Fruit fly (Drosophila melanogaster) ovary, adult (tissue): ENCODE data around the gene CG7530.
A peak's percentile ranks its signal among the peaks of the same experiment; 100 is the strongest.

Source experiments
- CG17801 ChIP-seq: fragments of 200-800 bp; optimal IDR thresholded peaks from 2 replicates; lab custom pipeline; 2019; ENCODE audit warnings: missing biosample characterization, mild to moderate bottlenecking, missing genetic modification characterization, moderate library complexity; ENCODE audit not compliant: partially characterized antibody

CG7530 gene

DNA sequence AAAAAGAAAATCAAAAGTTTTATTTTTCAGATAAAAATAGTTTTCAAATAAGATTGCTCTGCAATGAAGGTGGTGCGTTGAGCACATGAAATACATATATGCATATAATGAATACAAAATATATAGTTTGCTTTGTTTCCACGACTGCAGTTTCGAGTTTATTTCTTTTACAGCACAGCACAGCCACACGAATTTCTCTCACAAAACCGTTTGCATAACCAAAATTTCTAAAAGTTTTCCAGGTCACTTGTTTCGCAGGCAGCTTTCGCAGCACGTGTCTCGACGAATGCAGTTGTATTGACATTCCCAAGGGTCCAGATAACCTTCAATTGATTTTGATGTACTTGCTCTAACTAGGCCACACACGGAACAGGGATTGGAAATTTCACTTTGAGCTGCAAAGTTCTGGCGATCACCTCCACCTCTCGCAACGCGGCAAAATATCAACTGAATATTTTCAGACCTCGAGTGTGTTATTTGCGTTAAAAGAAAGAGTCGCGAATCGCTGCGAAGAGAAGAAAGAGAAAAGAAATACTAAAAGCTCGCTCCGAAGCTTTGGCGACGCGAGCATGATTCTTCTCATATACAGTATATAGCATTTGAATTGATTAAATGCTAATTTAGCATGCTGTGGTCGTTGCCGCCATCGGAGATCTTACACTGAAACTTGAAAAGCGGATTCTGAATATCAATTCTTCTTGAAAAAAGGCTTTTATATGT, at the start of gene CG7530:
TSS of gene CG7530 (minus strand) at position 449 of the 720 bp plus-strand sequence.
- peak; percentile 48 for TF ChIP-seq CG17801 (GFP tag; lab: Kevin White, UChicago)

DNA sequence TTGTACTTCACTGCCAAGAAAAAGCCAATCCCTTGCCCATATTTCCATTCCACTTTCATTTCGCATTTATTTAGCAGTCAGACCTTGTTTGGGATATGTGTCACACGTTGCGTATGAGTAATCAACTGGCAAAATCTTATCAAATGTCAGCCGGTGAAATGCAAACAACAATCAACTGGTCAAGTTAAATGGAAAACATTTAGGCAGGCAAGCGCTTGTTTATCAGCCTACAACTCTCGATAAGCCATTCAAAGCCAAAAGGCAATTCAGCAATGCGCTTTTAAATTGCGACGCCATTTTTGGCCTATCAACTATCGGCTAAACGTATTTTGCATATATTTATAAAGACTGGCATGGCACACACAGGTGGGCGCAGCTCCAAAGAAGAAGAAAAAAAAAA, 49.4 kb upstream of the CG7530 start:
- no peak for TF ChIP-seq CG17801 (GFP tag; lab: Kevin White, UChicago)

DNA sequence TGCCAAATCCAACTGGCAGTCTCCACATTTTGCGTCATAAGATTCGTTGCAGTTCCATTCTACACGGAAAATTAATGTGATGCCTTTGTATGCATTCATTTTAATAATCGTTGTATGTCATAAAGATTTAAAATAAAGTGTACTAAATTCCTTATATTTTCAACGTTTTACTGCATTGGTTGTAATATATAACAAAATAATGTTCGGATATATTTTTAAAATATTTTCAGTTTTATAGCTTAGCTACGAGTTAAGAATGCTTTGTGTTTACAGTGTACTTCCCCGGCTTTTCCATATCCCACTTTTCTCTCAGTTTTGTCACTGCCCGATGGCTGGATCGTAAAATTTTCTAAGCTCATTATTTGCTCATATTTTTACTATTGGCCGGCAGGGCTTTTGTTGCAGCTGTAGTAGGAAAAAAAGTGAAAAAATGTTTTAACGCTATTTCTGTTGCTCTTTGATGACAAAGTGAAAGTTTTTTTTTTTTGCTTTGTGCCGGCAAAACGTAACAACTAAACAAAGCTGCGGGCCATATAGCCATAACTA, 48.5 kb upstream of the CG7530 start:
- no peak for TF ChIP-seq CG17801 (GFP tag; lab: Kevin White, UChicago)

- TF ChIP-seq CG17801 (GFP tag; lab: Kevin White, UChicago), result no peak
Measured at dm6 chr3R:14775395-14775794, 44.1 kb upstream of the CG7530 start.

dm6 chr3R:14766439-14767025, 35.2 kb upstream of the CG7530 start:
- TF ChIP-seq CG17801 (GFP tag; lab: Kevin White, UChicago), result no peak

- no peak for TF ChIP-seq CG17801 (GFP tag; lab: Kevin White, UChicago)
Measured at dm6 chr3R:14765364-14765993, 34.2 kb upstream of the CG7530 start.

DNA sequence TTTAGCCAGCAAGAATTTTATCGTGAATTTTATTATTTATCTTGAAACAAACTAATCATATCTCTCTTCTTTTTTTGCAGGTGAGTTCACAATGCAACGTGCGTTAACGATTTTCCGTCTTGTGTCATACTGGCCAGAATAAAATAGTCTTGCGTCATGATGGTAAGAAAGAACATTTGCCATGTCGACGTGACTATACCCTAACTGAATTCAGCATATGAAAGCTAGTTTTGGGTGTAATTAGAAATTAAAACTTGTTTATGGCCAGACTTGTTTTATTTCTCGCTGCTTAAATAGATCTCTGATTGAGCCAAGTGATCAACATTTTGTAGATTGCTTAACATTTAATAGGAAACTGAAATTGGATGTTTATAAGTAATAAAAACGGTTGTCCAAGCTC, 32.8 kb upstream of the CG7530 start:
- no peak for TF ChIP-seq CG17801 (GFP tag; lab: Kevin White, UChicago)

dm6 chr3R:14763487-14763886, 32.2 kb upstream of the CG7530 start:
- TF ChIP-seq CG17801 (GFP tag; lab: Kevin White, UChicago), result no peak

- no peak for TF ChIP-seq CG17801 (GFP tag; lab: Kevin White, UChicago)
Measured at dm6 chr3R:14761060-14761459, 29.8 kb upstream of the CG7530 start.

DNA sequence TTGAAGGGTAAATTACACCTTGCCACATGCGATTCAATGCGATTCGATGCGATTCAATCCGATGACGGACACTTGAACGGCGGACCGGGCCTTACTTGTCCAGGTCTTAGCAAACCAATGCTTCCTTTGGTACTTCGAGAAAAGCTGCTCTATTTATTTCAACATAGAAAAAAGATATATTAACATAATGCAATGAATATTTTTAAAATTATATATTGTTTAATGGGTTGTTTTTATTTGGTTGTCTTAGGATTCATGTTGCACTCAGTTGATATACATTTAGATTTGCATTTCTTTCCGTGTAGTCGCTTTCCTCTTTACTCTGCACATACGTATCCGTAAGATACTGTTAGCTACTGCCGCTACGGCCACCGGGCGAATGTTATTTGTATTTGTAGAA, 27.0 kb upstream of the CG7530 start:
- TF ChIP-seq CG17801 (GFP tag; lab: Kevin White, UChicago), result no peak

DNA sequence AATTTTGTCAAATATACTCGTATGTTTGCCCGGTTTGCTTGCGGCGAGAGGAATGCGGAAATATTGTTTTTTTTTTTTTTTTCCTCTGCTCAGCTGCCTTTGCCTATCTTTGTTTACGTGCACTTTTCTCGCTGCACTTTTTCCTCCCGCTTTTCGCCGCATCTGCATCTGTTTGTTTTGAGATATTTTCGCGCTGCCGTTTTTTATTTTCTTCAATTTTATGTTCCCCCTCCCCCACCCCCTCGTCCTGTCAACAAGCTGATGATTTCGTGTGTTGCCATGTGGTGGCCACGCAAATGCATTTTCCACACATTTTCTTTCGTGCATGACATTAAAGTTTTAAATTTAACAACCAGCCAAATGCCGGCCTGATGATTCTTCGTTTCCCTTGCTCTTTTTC, 24.7 kb upstream of the CG7530 start:
- TF ChIP-seq CG17801 (GFP tag; lab: Kevin White, UChicago), result no peak

DNA sequence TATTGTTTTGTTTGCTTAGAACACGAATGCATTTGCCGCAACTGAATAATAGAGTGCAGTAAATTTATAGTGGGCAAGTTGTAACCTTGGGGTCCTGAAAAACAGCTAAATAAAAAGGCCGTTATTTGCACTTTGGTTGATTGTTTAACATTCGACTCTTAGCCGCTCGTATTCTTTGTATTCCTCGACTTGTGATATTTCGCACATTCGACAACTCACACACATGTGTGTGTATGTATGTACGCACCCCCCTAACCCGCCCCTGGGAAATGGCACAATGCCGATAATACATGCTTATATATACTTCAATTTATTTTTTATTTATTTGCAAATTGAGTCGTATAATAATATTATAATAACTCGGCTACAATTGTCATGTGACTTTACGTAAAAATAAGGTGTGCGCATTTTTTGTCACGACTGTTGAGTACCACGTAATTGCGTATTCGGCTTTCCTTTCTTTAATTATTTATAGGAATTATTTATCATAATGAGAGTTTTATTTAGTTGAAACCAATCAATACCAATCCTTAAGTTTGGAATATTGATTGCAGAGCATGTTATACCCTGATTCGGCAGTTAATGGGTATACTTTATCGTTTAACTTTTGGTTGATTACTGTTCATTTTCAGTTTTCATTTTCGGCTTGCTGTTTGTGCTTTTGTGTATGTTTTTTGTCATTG, 23.6 kb upstream of the CG7530 start:
- peak; percentile 92 for TF ChIP-seq CG17801 (GFP tag; lab: Kevin White, UChicago)

DNA sequence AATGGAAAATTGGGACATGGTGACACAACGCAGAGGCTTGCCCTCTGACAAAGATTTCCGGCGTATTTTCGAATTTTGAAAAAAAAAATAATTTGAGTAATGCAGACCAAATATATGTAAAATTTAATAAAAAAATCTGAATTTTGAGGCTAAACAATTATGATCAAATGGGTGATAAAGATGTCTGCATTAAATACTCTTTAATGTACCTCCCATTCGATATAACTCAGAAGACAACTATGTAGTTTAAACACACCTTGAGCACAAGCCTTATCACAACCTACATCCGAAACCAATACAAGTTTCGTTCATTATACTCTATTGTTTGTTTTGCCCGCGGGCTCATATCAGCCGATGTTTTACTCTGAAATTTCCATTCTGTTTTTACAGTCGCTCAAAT, 23.1 kb upstream of the CG7530 start, which contains the start of gene CG7362:
TSS of gene CG7362 (minus strand) at position 101 of the 400 bp plus-strand sequence.
- no peak for TF ChIP-seq CG17801 (GFP tag; lab: Kevin White, UChicago)

DNA sequence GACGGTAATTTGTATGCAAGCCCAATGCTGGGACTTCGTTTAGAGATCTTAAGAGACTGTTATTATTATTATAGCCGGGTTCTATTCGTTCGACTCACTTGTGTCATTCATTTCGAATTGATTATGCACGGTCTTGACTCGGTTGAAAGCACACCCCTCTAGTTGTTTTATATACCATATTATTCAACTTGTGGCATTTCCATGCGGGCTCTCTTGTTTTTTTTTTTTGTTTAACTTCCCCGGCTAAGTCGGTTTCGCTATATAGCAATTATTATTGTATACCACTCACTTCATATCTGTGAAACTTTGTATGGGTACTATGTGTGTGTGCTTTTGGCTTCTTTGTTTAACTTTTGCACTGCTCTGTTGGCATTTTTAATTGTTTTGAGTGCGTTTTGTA, 19.7 kb upstream of the CG7530 start, which contains the start of gene smp-30:
TSS of gene smp-30 (minus strand) at position 224 of the 400 bp plus-strand sequence.
- TF ChIP-seq CG17801 (GFP tag; lab: Kevin White, UChicago), result no peak
